Fruit fly (Drosophila melanogaster) whole organism, pupa: ENCODE data around the gene CG31710.

Experiments used
- CG15710 ChIP-seq: fragments of 200-800 bp; sonication (Bioruptor generic); optimal IDR thresholded peaks from 2 replicates; lab custom pipeline; 2018; ENCODE audit warnings: missing biosample characterization, mild to moderate bottlenecking, missing genetic modification characterization, moderate library complexity

Gene CG31710

DNA sequence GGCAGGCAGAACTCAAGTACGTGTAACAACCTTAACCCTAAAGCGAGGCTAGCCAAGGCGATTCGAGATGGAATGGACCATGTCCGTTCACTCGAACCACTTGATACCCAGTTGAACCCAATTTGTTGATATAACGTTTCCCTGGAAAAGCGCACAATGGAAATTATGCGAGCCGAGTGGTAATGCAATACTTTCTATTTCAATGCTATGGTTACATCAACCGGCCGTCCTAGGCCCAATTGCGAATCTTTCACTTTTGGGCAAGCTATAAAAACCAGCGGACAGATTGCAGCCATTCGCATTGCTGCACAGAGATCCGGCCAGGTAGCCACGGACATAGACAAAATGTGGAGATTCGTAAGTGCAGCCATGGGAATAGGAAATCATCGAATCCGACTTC is 49.5 kb downstream of the CG31710 start, which contains the start of gene CG33299:
TSS of gene CG33299 (plus strand) at position 301 of the 400 bp plus-strand sequence.
- no peak for TF ChIP-seq CG15710 (tag; lab: Kevin White, UChicago)
